Fruit fly (Drosophila melanogaster): ENCODE data around the gene CG14142.

dm6 chr3L:11150735-11151287 lies 22.5 kb upstream of the CG14142 start, which contains the start of gene CG6216:
- no peak for TF ChIP-seq Dll (optimal IDR thresholded peaks at IDR 0.05)
- no peak for TF ChIP-seq psq (optimal IDR thresholded peaks at IDR 0.05)
- TF ChIP-seq CG8478 (optimal IDR thresholded peaks at IDR 0.05) = no peak
- TF ChIP-seq usp (GFP tag; optimal IDR thresholded peaks at IDR 0.05) = no peak
